Worm (Caenorhabditis elegans) whole organism, mixed stage, embryonic: ENCODE data around the gene F19B10.5.

Source experiments
- M03D4.4 ChIP-seq: sonication (generic microtip); optimal IDR thresholded peaks from 2 replicates; lab custom pipeline; 2017; ENCODE audit warnings: mild to moderate bottlenecking, missing genetic modification characterization, missing compliant biosample characterization
- bed-3 ChIP-seq: fragments of 200-800 bp; sonication (Bioruptor generic); optimal IDR thresholded peaks from 3 replicates; lab custom pipeline; 2018; ENCODE audit warnings: mild to moderate bottlenecking, missing genetic modification characterization, moderate library complexity, missing compliant biosample characterization
- blmp-1 ChIP-seq: fragments of 150-350 bp; optimal IDR thresholded peaks from 2 replicates; lab custom pipeline; 2014; ENCODE audit warnings: missing biosample characterization, missing genetic modification characterization
- ceh-39 ChIP-seq: fragments of 150-350 bp; optimal IDR thresholded peaks from 2 replicates; lab custom pipeline; 2014; ENCODE audit warnings: missing biosample characterization, missing genetic modification characterization
- ceh-43 ChIP-seq: fragments of 200-800 bp; sonication (Bioruptor generic); optimal IDR thresholded peaks from 2 replicates; lab custom pipeline; 2018; ENCODE audit warnings: mild to moderate bottlenecking, missing genetic modification characterization, moderate library complexity, missing compliant biosample characterization
- ceh-83 ChIP-seq: fragments of 200-800 bp; sonication (Bioruptor generic); optimal IDR thresholded peaks from 2 replicates; lab custom pipeline; 2018; ENCODE audit warnings: mild to moderate bottlenecking, missing genetic modification characterization, missing compliant biosample characterization
- ces-1 ChIP-seq: fragments of 150-350 bp; optimal IDR thresholded peaks from 2 replicates; lab custom pipeline; 2014; ENCODE audit warnings: missing biosample characterization, missing genetic modification reagents, missing genetic modification characterization
- cnd-1 ChIP-seq: fragments of 200-800 bp; sonication (Bioruptor generic); optimal IDR thresholded peaks from 2 replicates; lab custom pipeline; 2018; ENCODE audit warnings: mild to moderate bottlenecking, missing genetic modification characterization, missing compliant biosample characterization
- drap-1 ChIP-seq: fragments of 200-800 bp; sonication (Bioruptor generic); optimal IDR thresholded peaks from 3 replicates; lab custom pipeline; 2018; ENCODE audit warnings: mild to moderate bottlenecking, missing genetic modification characterization, missing compliant biosample characterization
- elt-1 ChIP-seq: sonication (generic microtip); optimal IDR thresholded peaks from 2 replicates; lab custom pipeline; 2017; ENCODE audit warnings: missing genetic modification characterization, mild to moderate bottlenecking, missing compliant biosample characterization, antibody characterized with exemption, moderate library complexity, borderline replicate concordance; ENCODE audit not compliant: insufficient read depth
- elt-3 ChIP-seq: fragments of 150-350 bp; optimal IDR thresholded peaks from 2 replicates; lab custom pipeline; 2014; ENCODE audit warnings: missing biosample characterization, missing genetic modification characterization
- ham-2 ChIP-seq: fragments of 200-800 bp; sonication (Bioruptor generic); optimal IDR thresholded peaks from 2 replicates; lab custom pipeline; 2018; ENCODE audit warnings: mild to moderate bottlenecking, missing genetic modification characterization, missing compliant biosample characterization
- hlh-1 ChIP-seq: fragments of 150-350 bp; optimal IDR thresholded peaks from 2 replicates; lab custom pipeline; 2014; ENCODE audit warnings: missing biosample characterization, missing genetic modification reagents, missing genetic modification characterization
- lin-13 ChIP-seq: fragments of 150-350 bp; optimal IDR thresholded peaks from 2 replicates; lab custom pipeline; 2014; ENCODE audit warnings: missing biosample characterization, missing genetic modification characterization
- lsy-2 ChIP-seq: fragments of 150-350 bp; optimal IDR thresholded peaks from 2 replicates; lab custom pipeline; 2014; ENCODE audit warnings: missing biosample characterization, missing genetic modification characterization
- mab-5 ChIP-seq: fragments of 150-350 bp; optimal IDR thresholded peaks from 2 replicates; lab custom pipeline; 2014; ENCODE audit warnings: missing biosample characterization, missing genetic modification characterization
- mep-1 ChIP-seq: fragments of 150-350 bp; optimal IDR thresholded peaks from 2 replicates; lab custom pipeline; 2017; ENCODE audit warnings: missing biosample characterization, missing genetic modification reagents, missing genetic modification characterization, inconsistent platforms
- mls-2 ChIP-seq: sonication (generic microtip); optimal IDR thresholded peaks from 2 replicates; lab custom pipeline; 2016; ENCODE audit warnings: mild to moderate bottlenecking, missing genetic modification characterization, moderate library complexity, missing compliant biosample characterization
- nhr-12 ChIP-seq: fragments of 150-350 bp; optimal IDR thresholded peaks from 2 replicates; lab custom pipeline; 2014; ENCODE audit warnings: missing biosample characterization, missing genetic modification characterization
- nhr-2 ChIP-seq: fragments of 150-350 bp; optimal IDR thresholded peaks from 2 replicates; lab custom pipeline; 2014; ENCODE audit warnings: missing biosample characterization, missing genetic modification characterization
- nhr-237 ChIP-seq: fragments of 150-350 bp; optimal IDR thresholded peaks from 2 replicates; lab custom pipeline; 2014; ENCODE audit warnings: missing biosample characterization, missing genetic modification characterization
- nhr-76 ChIP-seq: sonication (generic microtip); optimal IDR thresholded peaks from 2 replicates; lab custom pipeline; 2017; ENCODE audit warnings: missing biosample characterization, missing genetic modification characterization
- pha-4 ChIP-seq: fragments of 150-350 bp; optimal IDR thresholded peaks from 2 replicates; lab custom pipeline; 2018; ENCODE audit warnings: missing biosample characterization, missing genetic modification reagents, missing genetic modification characterization
- sem-2 ChIP-seq: fragments of 200-800 bp; sonication (Bioruptor generic); optimal IDR thresholded peaks from 2 replicates; lab custom pipeline; 2018; ENCODE audit warnings: mild to moderate bottlenecking, missing genetic modification characterization, missing compliant biosample characterization
- snpc-4 ChIP-seq: fragments of 150-350 bp; optimal IDR thresholded peaks from 2 replicates; lab custom pipeline; 2014; ENCODE audit warnings: missing biosample characterization, missing genetic modification characterization
- sptf-1 ChIP-seq: sonication (generic microtip); optimal IDR thresholded peaks from 2 replicates; lab custom pipeline; 2017; ENCODE audit warnings: mild to moderate bottlenecking, missing genetic modification characterization, moderate library complexity, missing compliant biosample characterization
- tbx-8 ChIP-seq: fragments of 200-800 bp; sonication (Bioruptor generic); optimal IDR thresholded peaks from 2 replicates; lab custom pipeline; 2018; ENCODE audit warnings: mild to moderate bottlenecking, missing genetic modification characterization, moderate library complexity, missing compliant biosample characterization
- unc-120 ChIP-seq: sonication (generic microtip); optimal IDR thresholded peaks from 2 replicates; lab custom pipeline; 2017; ENCODE audit warnings: missing genetic modification characterization, missing compliant biosample characterization; ENCODE audit not compliant: poor library complexity, severe bottlenecking
- unc-39 ChIP-seq: fragments of 150-350 bp; optimal IDR thresholded peaks from 2 replicates; lab custom pipeline; 2014; ENCODE audit warnings: missing biosample characterization, missing genetic modification characterization
- unc-62 ChIP-seq: fragments of 150-350 bp; optimal IDR thresholded peaks from 2 replicates; lab custom pipeline; 2014; ENCODE audit warnings: missing biosample characterization, missing genetic modification reagents, missing genetic modification characterization
- zip-8 ChIP-seq: fragments of 150-350 bp; optimal IDR thresholded peaks from 2 replicates; lab custom pipeline; 2014; ENCODE audit warnings: missing biosample characterization, missing genetic modification characterization
- ztf-11 ChIP-seq: fragments of 150-350 bp; optimal IDR thresholded peaks from 2 replicates; lab custom pipeline; 2014; ENCODE audit warnings: missing biosample characterization, missing genetic modification characterization

F19B10.5 gene

DNA sequence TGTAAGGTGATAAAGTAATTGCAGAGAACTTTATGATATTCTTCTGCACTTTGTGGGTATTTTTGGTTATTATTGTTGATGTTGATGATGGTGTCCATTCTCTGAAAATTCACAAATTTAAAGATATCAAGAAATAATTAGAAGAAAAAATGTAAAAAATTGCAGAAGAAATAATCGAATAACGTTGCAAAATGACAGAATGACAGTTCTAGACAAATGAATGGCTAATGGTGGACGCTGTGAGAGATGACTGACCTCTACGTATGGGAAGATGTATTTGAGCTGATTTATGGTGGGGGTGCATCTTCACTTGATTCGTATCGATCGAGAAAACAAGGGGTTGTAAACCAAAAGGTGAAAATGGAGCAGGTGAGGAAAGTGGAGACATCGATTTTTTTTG, 18.0 kb downstream of the F19B10.5 start, which contains the start of gene sea-1:
Gene sea-1 (minus strand): TSS at position 101 of the 400 bp plus-strand sequence.
- no peak for TF ChIP-seq drap-1
- TF ChIP-seq lsy-2 (tag; lab: Kevin White, UChicago), result no peak
- TF ChIP-seq ces-1 (GFP tag; lab: Kevin White, UChicago), result no peak
- TF ChIP-seq unc-62 (GFP tag; lab: Kevin White, UChicago), result no peak
- no peak for TF ChIP-seq blmp-1 (tag; lab: Kevin White, UChicago)
- TF ChIP-seq mep-1, result no peak
- no peak for TF ChIP-seq sptf-1
- TF ChIP-seq nhr-76 (tag; lab: Kevin White, UChicago), result no peak
- no peak for TF ChIP-seq unc-39 (tag; lab: Kevin White, UChicago)
- TF ChIP-seq sem-2, result no peak
- TF ChIP-seq ceh-39 (tag; lab: Kevin White, UChicago), result no peak
- no peak for TF ChIP-seq nhr-12 (tag; lab: Kevin White, UChicago)
- TF ChIP-seq snpc-4, result no peak
- no peak for TF ChIP-seq elt-3 (tag; lab: Kevin White, UChicago)
- TF ChIP-seq ceh-43 (GFP tag; lab: Kevin White, UChicago), result no peak
- no peak for TF ChIP-seq bed-3 (GFP tag; lab: Kevin White, UChicago)
- no peak for TF ChIP-seq mab-5
- TF ChIP-seq, all 35 proteins: peak for 0

DNA sequence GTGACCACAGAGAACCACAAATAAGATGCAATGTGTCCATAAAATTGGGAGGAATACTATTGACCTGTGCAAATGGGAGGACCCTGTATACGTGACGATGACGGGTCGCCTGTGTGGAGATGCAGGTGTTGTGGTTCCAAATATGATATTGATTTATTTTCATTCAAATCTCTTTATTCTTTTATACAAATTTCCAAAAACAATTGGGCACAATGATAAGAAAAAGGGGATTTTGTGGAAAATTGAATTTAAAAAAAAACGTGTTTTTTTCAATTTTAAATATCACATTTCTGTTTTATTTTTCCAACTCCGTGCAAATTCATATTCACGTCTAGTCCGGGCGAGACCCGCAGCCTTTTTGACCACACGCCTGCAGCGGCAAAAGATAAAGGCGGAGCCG, 19.7 kb downstream of the F19B10.5 start, which contains the start of gene F19B10.2:
Gene F19B10.2 (plus strand): TSS at position 301 of the 400 bp plus-strand sequence.
- no peak for TF ChIP-seq snpc-4
- no peak for TF ChIP-seq lsy-2 (tag; lab: Kevin White, UChicago)
- TF ChIP-seq pha-4 (tag; lab: Kevin White, UChicago), result no peak
- TF ChIP-seq, all 35 proteins: peak for 0

DNA sequence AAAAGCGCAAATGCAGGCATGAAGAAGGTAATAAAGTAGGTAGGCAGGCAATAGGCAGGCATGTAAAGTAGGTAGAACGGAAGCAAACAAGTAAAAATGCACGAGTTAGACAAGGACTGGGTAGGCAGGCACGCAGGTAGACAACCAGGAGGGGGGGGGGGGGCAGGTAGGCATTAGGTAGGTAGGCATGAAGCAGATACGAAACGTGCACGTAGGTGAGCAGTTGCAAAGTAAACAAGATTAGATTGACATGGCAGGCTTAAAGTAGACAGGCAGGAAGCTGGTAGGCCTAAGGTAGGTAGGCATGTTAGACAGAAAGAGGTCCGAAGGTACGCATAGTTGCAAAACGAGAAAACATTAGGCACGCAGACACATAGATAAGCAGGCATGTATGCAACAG, 23.5 kb downstream of the F19B10.5 start:
- TF ChIP-seq nhr-12 (tag; lab: Kevin White, UChicago) (no peak), mab-5 (no peak), ces-1 (GFP tag; lab: Kevin White, UChicago) (no peak), elt-1 (tag; lab: Kevin White, UChicago) (no peak), snpc-4 (no peak), ham-2 (no peak), sem-2 (no peak), nhr-2 (tag; lab: Kevin White, UChicago) (no peak), elt-3 (tag; lab: Kevin White, UChicago) (no peak), unc-120 (tag; lab: Kevin White, UChicago) (no peak)

DNA sequence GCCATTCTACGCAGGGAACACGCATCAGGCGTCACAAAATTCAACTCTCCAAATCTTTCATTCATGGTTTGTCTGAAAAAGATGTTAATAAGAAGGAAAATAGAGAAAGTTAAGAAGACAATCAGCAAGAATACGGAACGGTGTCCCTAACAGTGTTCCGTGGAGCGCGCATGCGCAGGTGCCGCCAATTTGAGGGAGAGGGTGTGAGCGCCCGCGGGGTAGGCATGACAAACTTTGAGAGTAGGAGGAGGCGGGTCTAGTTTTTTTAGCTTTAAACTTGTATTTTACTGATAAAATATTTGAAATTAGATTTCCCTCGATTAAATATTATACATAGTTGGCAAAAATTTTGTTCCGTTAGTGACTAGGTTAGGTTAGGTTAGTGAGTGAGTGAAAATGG, 24.9 kb downstream of the F19B10.5 start:
- TF ChIP-seq ces-1 (GFP tag; lab: Kevin White, UChicago), result no peak
- no peak for TF ChIP-seq nhr-76 (tag; lab: Kevin White, UChicago)
- TF ChIP-seq sptf-1, result no peak
- no peak for TF ChIP-seq ztf-11
- no peak for TF ChIP-seq M03D4.4 (tag; lab: Kevin White, UChicago)
- no peak for TF ChIP-seq elt-3 (tag; lab: Kevin White, UChicago)
- TF ChIP-seq sem-2, result no peak
- TF ChIP-seq nhr-2 (tag; lab: Kevin White, UChicago), result no peak
- no peak for TF ChIP-seq nhr-237 (tag; lab: Kevin White, UChicago)
- no peak for TF ChIP-seq tbx-8 (GFP tag; lab: Kevin White, UChicago)
- no peak for TF ChIP-seq lsy-2 (tag; lab: Kevin White, UChicago)
- TF ChIP-seq pha-4 (tag; lab: Kevin White, UChicago), result no peak
- TF ChIP-seq mls-2 (tag; lab: Kevin White, UChicago), result no peak
- TF ChIP-seq nhr-12 (tag; lab: Kevin White, UChicago), result no peak
- TF ChIP-seq cnd-1 (tag; lab: Kevin White, UChicago), result no peak
- TF ChIP-seq ceh-83 (GFP tag; lab: Kevin White, UChicago), result no peak
- no peak for TF ChIP-seq lin-13
- TF ChIP-seq ceh-43 (GFP tag; lab: Kevin White, UChicago), result no peak
- TF ChIP-seq, all 35 proteins: peak for 0

DNA sequence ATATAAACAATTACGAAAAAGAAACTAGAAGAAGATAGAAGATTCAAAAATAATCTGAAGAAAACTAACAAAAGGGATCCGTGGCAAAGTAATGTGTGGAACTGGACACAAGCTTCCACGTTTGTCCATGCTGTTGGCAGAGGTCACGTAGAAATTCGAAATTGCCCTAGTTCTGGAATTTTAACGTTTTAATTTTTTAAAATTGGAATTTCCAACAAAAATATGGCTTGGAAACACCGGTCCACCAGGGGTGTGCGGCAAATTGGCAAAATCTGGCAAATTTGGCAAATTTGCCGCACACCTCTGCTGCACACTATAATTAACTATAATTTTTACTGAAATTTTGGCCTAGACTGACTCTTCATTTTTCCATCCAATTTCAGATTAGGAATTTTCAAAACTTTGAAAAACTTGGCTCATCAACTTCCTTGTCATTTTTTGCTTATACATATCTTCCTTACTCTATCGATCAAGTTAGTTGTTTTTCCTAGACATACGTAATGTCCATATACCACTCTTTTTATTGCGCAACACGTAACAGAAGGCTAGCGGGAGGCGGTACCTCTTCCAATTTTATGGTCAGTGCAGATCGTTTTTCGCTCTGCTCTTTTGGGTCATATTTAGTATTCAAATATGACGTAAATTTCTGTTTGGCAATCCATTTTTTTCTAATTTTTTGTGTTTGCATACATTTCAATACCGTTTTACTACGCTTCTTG, 26.0 kb downstream of the F19B10.5 start, which contains the start of gene F19B10.10:
Gene F19B10.10 (minus strand): TSS at position 51 of the 719 bp plus-strand sequence.
- TF ChIP-seq hlh-1 (tag; lab: Kevin White, UChicago) (no peak), zip-8 (tag; lab: Kevin White, UChicago) (peak; percentile 92)
